Worm (Caenorhabditis elegans) whole organism, L4 larva: ENCODE results near the gene ssna-1.

ENCODE experiments used
- F44E2.7 ChIP-seq: fragments of 200-800 bp; sonication (Bioruptor generic); IDR thresholded peaks from 2 replicates; pipeline ENCODE4 v2.1.2; 2022; ENCODE audit warnings: missing genetic modification characterization, missing compliant biosample characterization
- ceh-82 ChIP-seq: sonication (generic microtip); optimal IDR thresholded peaks from 2 replicates; lab custom pipeline; 2017; ENCODE audit warnings: missing biosample characterization, missing genetic modification characterization
- daf-19 ChIP-seq: fragments of 200-800 bp; sonication (Bioruptor generic); conservative IDR thresholded peaks from 2 replicates; pipeline ENCODE4 v1.3.6; 2022; ENCODE audit warnings: missing genetic modification characterization, missing compliant biosample characterization
- fkh-10 ChIP-seq: fragments of 150-350 bp; optimal IDR thresholded peaks from 2 replicates; lab custom pipeline; 2014; ENCODE audit warnings: missing biosample characterization, missing genetic modification reagents, missing genetic modification characterization
- lin-39 ChIP-seq: fragments of 150-350 bp; optimal IDR thresholded peaks from 2 replicates; lab custom pipeline; 2014; ENCODE audit warnings: missing biosample characterization, missing genetic modification reagents, missing genetic modification characterization
- nhr-28 ChIP-seq: fragments of 150-350 bp; optimal IDR thresholded peaks from 2 replicates; lab custom pipeline; 2014; ENCODE audit warnings: missing biosample characterization, missing genetic modification characterization
- nhr-77 ChIP-seq: fragments of 150-350 bp; optimal IDR thresholded peaks from 2 replicates; lab custom pipeline; 2014; ENCODE audit warnings: missing biosample characterization, missing genetic modification characterization
- tag-97 ChIP-seq: fragments of 200-800 bp; sonication (Bioruptor generic); IDR thresholded peaks from 2 replicates; pipeline ENCODE4 v1.3.6; 2022; ENCODE audit warnings: missing genetic modification characterization, missing compliant biosample characterization
- zfp-2 ChIP-seq: sonication (generic microtip); optimal IDR thresholded peaks from 2 replicates; lab custom pipeline; 2016; ENCODE audit warnings: mild to moderate bottlenecking, missing genetic modification characterization, missing compliant biosample characterization

DNA sequence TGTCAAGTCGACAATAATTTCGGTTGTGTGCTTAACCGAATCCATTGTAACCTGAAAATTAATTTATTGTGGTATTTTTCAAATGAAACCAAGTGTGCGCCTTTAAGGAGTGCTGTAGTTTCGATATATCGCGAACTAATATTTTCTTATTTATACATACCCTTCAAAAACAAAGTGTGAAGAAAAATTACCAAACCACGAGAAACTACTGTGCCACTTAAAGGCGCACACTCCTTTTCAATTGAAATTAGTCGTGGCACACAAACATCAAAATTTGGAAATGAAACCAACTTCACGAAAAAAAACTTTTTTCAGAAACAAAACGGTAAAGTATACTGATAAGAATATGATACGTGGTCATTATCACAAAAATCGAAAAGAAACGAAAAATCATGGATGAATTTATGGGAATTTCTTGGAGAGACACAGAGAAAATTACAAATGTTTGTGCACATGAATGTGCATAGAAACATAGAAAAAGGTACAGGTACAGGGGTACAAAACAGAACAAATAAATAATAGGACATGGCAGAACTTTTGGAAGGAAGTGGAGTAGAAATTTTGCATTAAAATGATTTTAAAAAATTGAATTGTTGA is 4.7 kb upstream of the ssna-1 start, which contains the start of gene spl-1:
- no peak for TF ChIP-seq fkh-10 (GFP tag; lab: Kevin White, UChicago)
- no peak for TF ChIP-seq zfp-2
- no peak for TF ChIP-seq lin-39
- no peak for TF ChIP-seq ceh-82 (tag; lab: Kevin White, UChicago)
- TF ChIP-seq tag-97 (GFP tag; lab: Robert Waterston, UW), result no peak
- peak; percentile 83 for TF ChIP-seq nhr-28 (tag; lab: Kevin White, UChicago)
- TF ChIP-seq daf-19 (GFP tag; lab: Robert Waterston, UW), result no peak
- TF ChIP-seq nhr-77, result peak; percentile 68
- no peak for TF ChIP-seq F44E2.7 (GFP tag; lab: Robert Waterston, UW)
